Worm (Caenorhabditis elegans): ENCODE results near the gene srg-32.

DNA sequence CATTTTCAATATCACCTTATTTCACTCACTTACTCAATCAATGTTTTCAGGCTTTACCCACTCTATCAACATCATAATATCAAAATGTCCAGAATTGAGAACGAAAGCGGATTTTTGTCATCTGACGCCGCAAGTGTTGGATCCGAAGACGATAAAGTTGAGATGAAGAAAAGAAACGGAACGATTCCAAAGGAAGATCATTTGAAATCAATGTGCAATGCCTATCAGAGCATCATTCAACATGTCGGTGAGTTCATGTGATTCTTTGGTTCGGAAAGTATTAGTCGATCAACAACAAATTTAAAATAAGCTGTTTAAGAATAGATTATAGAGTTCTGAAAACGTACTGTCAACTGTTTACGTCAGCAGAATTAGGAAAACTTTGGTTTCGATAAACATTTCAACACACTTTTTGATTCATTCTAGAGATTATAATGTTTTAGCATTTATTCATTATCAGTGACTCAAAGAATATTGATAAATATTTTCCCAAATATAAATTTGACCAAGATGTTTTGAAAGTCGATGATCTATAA is 23.7 kb downstream of the srg-32 start, which contains the start of gene cat-4:
- TF ChIP-seq ztf-11 (tag; optimal IDR thresholded peaks at IDR 0.05) (no peak), elt-3 (tag; optimal IDR thresholded peaks at IDR 0.05) (no peak)
